Fruit fly (Drosophila melanogaster): ENCODE data around the gene Spn77Bc.

Spn77Bc gene

DNA sequence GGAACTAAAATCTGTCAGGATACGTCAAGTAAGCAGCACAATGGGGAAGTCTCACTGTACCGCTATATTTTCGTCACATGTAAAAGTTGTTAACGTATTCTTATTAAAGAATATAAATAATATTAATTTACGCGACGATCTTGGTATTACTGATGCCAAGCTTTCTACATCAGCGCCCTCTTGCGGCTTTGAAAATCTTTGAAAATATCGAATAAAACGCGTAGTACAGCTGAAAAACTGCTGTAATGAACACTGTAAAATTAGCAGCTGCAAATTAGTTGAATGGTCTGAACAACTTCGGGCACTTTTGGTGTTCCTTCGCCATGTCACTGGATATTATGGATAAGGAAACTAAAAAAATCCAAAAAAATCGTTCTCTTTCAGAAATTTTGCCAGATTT is 22.4 kb upstream of the Spn77Bc start:
- no peak for TF ChIP-seq CG9948 (tag; optimal IDR thresholded peaks at IDR 0.05)
- TF ChIP-seq rn (GFP tag; IDR thresholded peaks at IDR 0.05) = no peak
- no peak for TF ChIP-seq CG14655 (GFP tag; optimal IDR thresholded peaks at IDR 0.05)
- no peak for TF ChIP-seq CG10348 (GFP tag; IDR thresholded peaks at IDR 0.05)
- no peak for TF ChIP-seq CG34367 (tag; optimal IDR thresholded peaks at IDR 0.05)
- no peak for TF ChIP-seq D1 (tag; optimal IDR thresholded peaks at IDR 0.05)
- TF ChIP-seq gl (tag; optimal IDR thresholded peaks at IDR 0.05) = no peak
- TF ChIP-seq CG13204 (GFP tag; optimal IDR thresholded peaks at IDR 0.05) = no peak
- TF ChIP-seq CG4496 (GFP tag; IDR thresholded peaks at IDR 0.05) = no peak
- TF ChIP-seq CG17806 (tag; optimal IDR thresholded peaks at IDR 0.05) = no peak
- TF ChIP-seq Snoo (tag; optimal IDR thresholded peaks at IDR 0.05) = no peak
- TF ChIP-seq CG8159 (tag; optimal IDR thresholded peaks at IDR 0.05) = no peak
- TF ChIP-seq EcR (GFP tag; optimal IDR thresholded peaks at IDR 0.05) = no peak
- no peak for TF ChIP-seq CG12605 (GFP tag; IDR thresholded peaks at IDR 0.05)
- no peak for TF ChIP-seq CG15710 (tag; optimal IDR thresholded peaks at IDR 0.05)

DNA sequence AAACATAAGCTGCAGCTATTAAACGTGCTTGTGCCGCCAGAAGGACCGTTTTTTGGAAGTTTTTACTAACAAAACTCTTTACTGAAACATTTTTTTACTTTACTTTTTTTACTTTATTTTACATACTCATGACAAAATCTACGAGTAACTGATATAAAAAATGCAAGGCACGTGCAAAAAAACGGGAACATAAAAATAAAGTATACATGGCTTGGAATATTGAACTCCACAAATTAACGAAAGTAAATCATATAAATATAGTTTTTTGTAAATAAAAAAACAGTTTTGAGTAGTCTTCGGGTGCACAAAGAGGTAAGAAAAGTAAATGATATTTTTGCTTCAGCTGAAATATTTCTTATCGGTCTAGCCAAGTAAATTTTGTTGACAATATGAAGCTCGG is 21.8 kb upstream of the Spn77Bc start, which contains the start of gene Spn77Bb:
Gene Spn77Bb (plus strand): TSS at position 301 of the 400 bp plus-strand sequence.
- TF ChIP-seq CG15710 (tag; optimal IDR thresholded peaks at IDR 0.05) = no peak
- no peak for TF ChIP-seq CG9948 (tag; optimal IDR thresholded peaks at IDR 0.05)
- TF ChIP-seq CG32121 (GFP tag; IDR thresholded peaks at IDR 0.05) = no peak
- no peak for TF ChIP-seq CG34367 (tag; optimal IDR thresholded peaks at IDR 0.05)
- TF ChIP-seq CG8159 (tag; optimal IDR thresholded peaks at IDR 0.05) = no peak
- no peak for TF ChIP-seq D1 (tag; optimal IDR thresholded peaks at IDR 0.05)
- TF ChIP-seq gl (tag; optimal IDR thresholded peaks at IDR 0.05) = no peak
- TF ChIP-seq EcR (GFP tag; optimal IDR thresholded peaks at IDR 0.05) = no peak

DNA sequence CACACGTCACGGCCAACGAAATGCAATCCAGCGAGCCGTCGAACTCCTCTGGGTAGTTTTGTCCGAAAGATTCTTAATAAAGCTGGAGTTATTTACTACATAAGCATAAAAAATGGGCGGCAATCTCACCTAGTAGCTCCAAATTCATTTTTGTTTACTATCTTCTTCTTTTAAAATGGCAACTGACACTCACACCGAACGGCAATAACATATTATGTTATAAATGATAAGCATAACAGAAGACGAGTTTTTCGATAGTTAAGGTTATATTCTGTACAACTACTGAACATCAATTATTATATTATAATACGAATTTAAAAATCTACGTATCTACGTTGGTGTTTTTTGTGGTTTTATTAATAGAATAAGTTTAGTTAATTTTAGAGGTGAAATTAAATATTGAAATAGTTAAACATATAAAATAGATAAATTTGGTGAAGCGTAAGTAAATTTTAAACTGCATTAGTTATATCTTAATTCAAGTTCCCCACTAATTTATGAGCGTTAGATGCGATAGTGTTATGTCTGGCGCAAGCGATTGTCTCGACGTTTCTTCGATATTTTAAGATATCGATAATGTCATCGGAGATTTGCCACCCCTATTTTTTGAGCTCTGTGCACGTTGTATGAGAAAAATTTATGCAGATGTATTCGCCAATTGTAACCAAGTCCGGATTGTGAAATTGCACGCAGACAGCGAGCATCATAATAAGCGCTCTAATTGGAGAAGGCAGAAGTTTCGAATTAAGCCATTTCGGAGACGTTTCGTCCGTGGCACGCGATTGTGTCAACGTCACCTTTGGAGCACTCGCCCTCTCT is 5.5 kb downstream of the Spn77Bc start, which contains the start of the genes Rbbp5 and eRF1:
Gene Rbbp5 (minus strand): TSS at position 181 of the 819 bp plus-strand sequence.
Gene eRF1 (plus strand): TSS at position 594 of the 819 bp plus-strand sequence.
- TF ChIP-seq CG10348 (GFP tag; IDR thresholded peaks at IDR 0.05) = no peak
- TF ChIP-seq CG8159 (tag; optimal IDR thresholded peaks at IDR 0.05) = peak; percentile 61
- TF ChIP-seq fd96Ca (GFP tag; IDR thresholded peaks at IDR 0.05) = no peak; the same call in 2 of the 3 replicates
- TF ChIP-seq CG32121 (GFP tag; IDR thresholded peaks at IDR 0.05) = peak; percentile 62; the same call in 1 of the 2 replicates
- TF ChIP-seq CG17806 (tag; optimal IDR thresholded peaks at IDR 0.05) = peak; percentile 46
- TF ChIP-seq CG14655 (GFP tag; optimal IDR thresholded peaks at IDR 0.05) = no peak
- TF ChIP-seq EcR (GFP tag; optimal IDR thresholded peaks at IDR 0.05) = no peak
- no peak for TF ChIP-seq CG12605 (GFP tag; IDR thresholded peaks at IDR 0.05)
- TF ChIP-seq CG34367 (tag; optimal IDR thresholded peaks at IDR 0.05) = no peak
- TF ChIP-seq CG9948 (tag; optimal IDR thresholded peaks at IDR 0.05) = peak; percentile 37
- peak; percentile 43 for TF ChIP-seq Snoo (tag; optimal IDR thresholded peaks at IDR 0.05)
- peak; percentile 18 for TF ChIP-seq Pif1B (GFP tag; optimal IDR thresholded peaks at IDR 0.05)
- no peak for TF ChIP-seq CG13204 (GFP tag; optimal IDR thresholded peaks at IDR 0.05)
- TF ChIP-seq CG15710 (tag; optimal IDR thresholded peaks at IDR 0.05) = peak; percentile 66
- TF ChIP-seq rn (GFP tag; IDR thresholded peaks at IDR 0.05) = peak; percentile 63
- no peak for TF ChIP-seq CG4496 (GFP tag; IDR thresholded peaks at IDR 0.05)
- TF ChIP-seq Ets98B (GFP tag; IDR thresholded peaks at IDR 0.05) = no peak
- TF ChIP-seq gl (tag; optimal IDR thresholded peaks at IDR 0.05) = no peak
- no peak for TF ChIP-seq Pif1A (GFP tag; optimal IDR thresholded peaks at IDR 0.05)
- TF ChIP-seq CG8301 (tag; optimal IDR thresholded peaks at IDR 0.05) = peak; percentile 6
- no peak for TF ChIP-seq D1 (tag; optimal IDR thresholded peaks at IDR 0.05)

DNA sequence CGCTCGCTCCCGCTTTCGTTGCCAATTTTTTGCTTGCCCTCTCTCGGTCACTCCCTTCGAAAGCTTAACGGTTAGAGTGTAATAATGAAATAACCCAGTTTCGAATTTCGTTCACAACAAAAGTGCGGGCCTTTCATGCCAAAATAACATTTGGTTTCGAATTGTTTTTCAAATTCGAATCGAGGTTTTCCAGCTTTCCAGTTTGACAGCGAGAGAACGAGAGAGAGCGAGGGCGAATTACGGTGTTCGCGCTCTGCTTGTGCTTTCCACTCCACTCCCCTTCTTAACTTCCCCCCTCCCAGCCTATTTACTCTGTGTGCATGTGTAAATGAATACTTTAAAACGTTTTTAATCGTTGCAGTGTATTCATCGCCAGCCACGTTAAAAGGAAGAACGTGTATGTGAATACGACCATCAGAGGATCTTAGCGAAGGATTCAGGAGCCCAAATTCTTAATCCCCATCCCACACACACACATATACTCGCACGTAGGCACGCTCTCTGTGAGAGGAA is 6.2 kb downstream of the Spn77Bc start:
- TF ChIP-seq Pif1A (GFP tag; optimal IDR thresholded peaks at IDR 0.05) (no peak), CG8159 (tag; optimal IDR thresholded peaks at IDR 0.05) (no peak), CG12605 (GFP tag; IDR thresholded peaks at IDR 0.05) (no peak), fd96Ca (GFP tag; IDR thresholded peaks at IDR 0.05) (no peak), CG15710 (tag; optimal IDR thresholded peaks at IDR 0.05) (no peak), gl (tag; optimal IDR thresholded peaks at IDR 0.05) (no peak), Snoo (tag; optimal IDR thresholded peaks at IDR 0.05) (no peak), D1 (tag; optimal IDR thresholded peaks at IDR 0.05) (no peak), EcR (GFP tag; optimal IDR thresholded peaks at IDR 0.05) (no peak), rn (GFP tag; IDR thresholded peaks at IDR 0.05) (no peak), CG32121 (GFP tag; IDR thresholded peaks at IDR 0.05) (no peak), Ets98B (GFP tag; IDR thresholded peaks at IDR 0.05) (no peak), CG9948 (tag; optimal IDR thresholded peaks at IDR 0.05) (no peak), CG17806 (tag; optimal IDR thresholded peaks at IDR 0.05) (no peak), Pif1B (GFP tag; optimal IDR thresholded peaks at IDR 0.05) (no peak), CG14655 (GFP tag; optimal IDR thresholded peaks at IDR 0.05) (no peak), CG10348 (GFP tag; IDR thresholded peaks at IDR 0.05) (no peak), CG34367 (tag; optimal IDR thresholded peaks at IDR 0.05) (no peak)

DNA sequence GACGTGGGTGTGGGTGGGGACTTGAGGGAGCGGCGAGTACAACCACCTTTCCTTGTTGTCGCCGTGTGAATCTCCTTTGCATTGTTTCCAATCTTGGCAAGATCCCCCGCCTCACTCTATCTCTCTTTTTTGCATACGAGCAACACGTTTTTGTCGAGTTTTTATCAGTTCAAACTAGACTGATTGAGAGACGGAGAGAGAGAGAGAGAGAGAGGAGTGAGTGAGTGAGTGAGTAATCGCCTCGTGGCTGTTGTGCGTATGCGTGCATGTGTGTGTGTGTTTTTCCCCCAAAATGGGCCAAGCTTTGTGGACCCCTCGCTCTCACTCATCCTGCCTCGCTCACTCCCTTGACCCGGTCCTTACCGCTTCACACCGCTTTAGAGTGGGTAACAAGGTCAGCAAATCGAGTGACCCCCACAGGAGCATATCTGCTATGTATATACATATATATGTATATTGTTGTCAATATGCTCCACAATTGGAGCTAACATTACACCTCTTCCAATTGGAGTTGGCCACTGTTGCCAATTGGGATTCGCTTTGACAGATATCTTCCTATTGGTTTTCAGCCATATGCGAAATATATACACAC is 7.0 kb downstream of the Spn77Bc start:
- TF ChIP-seq rn (GFP tag; IDR thresholded peaks at IDR 0.05) = no peak
- TF ChIP-seq CG14655 (GFP tag; optimal IDR thresholded peaks at IDR 0.05) = no peak
- TF ChIP-seq CG17806 (tag; optimal IDR thresholded peaks at IDR 0.05) = no peak
- no peak for TF ChIP-seq CG10348 (GFP tag; IDR thresholded peaks at IDR 0.05)
- TF ChIP-seq CG12605 (GFP tag; IDR thresholded peaks at IDR 0.05) = 0 out of 2 replicates have a peak, but pooled peaks have one; percentile 46
- TF ChIP-seq D1 (tag; optimal IDR thresholded peaks at IDR 0.05) = no peak
- TF ChIP-seq CG8301 (tag; optimal IDR thresholded peaks at IDR 0.05) = no peak
- TF ChIP-seq gl (tag; optimal IDR thresholded peaks at IDR 0.05) = no peak
- TF ChIP-seq Pif1B (GFP tag; optimal IDR thresholded peaks at IDR 0.05) = no peak
- TF ChIP-seq Ets98B (GFP tag; IDR thresholded peaks at IDR 0.05) = peak; percentile 44; the same call in 1 of the 2 replicates
- TF ChIP-seq CG8159 (tag; optimal IDR thresholded peaks at IDR 0.05) = no peak
- TF ChIP-seq fd96Ca (GFP tag; IDR thresholded peaks at IDR 0.05) = no peak; the same call in 2 of the 3 replicates
- TF ChIP-seq EcR (GFP tag; optimal IDR thresholded peaks at IDR 0.05) = peak; percentile 95
- TF ChIP-seq CG13204 (GFP tag; optimal IDR thresholded peaks at IDR 0.05) = no peak
- TF ChIP-seq Snoo (tag; optimal IDR thresholded peaks at IDR 0.05) = no peak
- TF ChIP-seq CG15710 (tag; optimal IDR thresholded peaks at IDR 0.05) = no peak
- no peak for TF ChIP-seq Pif1A (GFP tag; optimal IDR thresholded peaks at IDR 0.05)
- 0 out of 3 replicates have a peak, but pooled peaks have one; percentile 39 for TF ChIP-seq CG4496 (GFP tag; IDR thresholded peaks at IDR 0.05)
- 0 out of 2 replicates have a peak, but pooled peaks have one; percentile 29 for TF ChIP-seq CG32121 (GFP tag; IDR thresholded peaks at IDR 0.05)
- TF ChIP-seq CG34367 (tag; optimal IDR thresholded peaks at IDR 0.05) = no peak
- no peak for TF ChIP-seq CG9948 (tag; optimal IDR thresholded peaks at IDR 0.05)

Measured in whole organism, pupa.